Fruit fly (Drosophila melanogaster) Kc167 (cell line): ENCODE measurements around the gene Ir8a.

Experiments
- Myc ChIP-seq: fragments of >200 bp; optimal IDR thresholded peaks from 2 replicates; lab custom pipeline; 2017; ENCODE audit warnings: missing external identifiers
- Sin3A ChIP-seq: fragments of >200 bp; optimal IDR thresholded peaks from 2 replicates; lab custom pipeline; 2018; ENCODE audit warnings: missing external identifiers
- h ChIP-seq: fragments of >200 bp; optimal IDR thresholded peaks from 3 replicates; lab custom pipeline; 2018; ENCODE audit warnings: missing external identifiers
- insv ChIP-seq: fragments of >200 bp; optimal IDR thresholded peaks from 3 replicates; lab custom pipeline; 2018; ENCODE audit warnings: missing external identifiers
- psq ChIP-seq: fragments of >200 bp; optimal IDR thresholded peaks from 2 replicates; lab custom pipeline; 2017; ENCODE audit warnings: missing external identifiers
- ttk ChIP-seq: sonication (Bioruptor generic); optimal IDR thresholded peaks from 2 replicates; lab custom pipeline; 2017; ENCODE audit warnings: missing external identifiers

Ir8a gene

DNA sequence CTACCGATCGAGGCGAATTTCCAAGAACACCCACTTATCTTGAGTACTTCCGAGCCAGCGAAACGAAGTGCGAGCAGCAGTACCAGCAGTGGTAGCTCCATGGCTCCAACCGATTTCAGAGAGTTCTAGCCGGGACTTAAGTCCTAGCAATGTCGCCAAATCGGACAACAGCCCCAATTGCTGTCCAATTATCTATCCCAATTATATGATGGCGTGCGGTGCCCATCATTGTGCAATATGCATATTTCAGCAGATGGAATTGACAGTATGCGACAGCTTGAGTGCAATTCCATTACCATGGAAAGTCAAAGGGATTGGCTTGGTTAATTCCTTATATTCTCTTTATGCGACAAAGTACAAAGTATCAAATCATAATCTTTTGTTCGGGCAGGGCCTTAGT is at the start of gene Ir8a:
TSS of gene Ir8a (minus strand) at position 101 of the 400 bp plus-strand sequence.
- TF ChIP-seq psq (lab: Kevin White, UChicago), result no peak
- no peak for TF ChIP-seq Myc (lab: Kevin White, UChicago)
- TF ChIP-seq insv (lab: Kevin White, UChicago), result no peak
- TF ChIP-seq h (lab: Kevin White, UChicago), result no peak
- no peak for TF ChIP-seq ttk (lab: Kevin White, UChicago)
- no peak for TF ChIP-seq Sin3A (lab: Kevin White, UChicago)

DNA sequence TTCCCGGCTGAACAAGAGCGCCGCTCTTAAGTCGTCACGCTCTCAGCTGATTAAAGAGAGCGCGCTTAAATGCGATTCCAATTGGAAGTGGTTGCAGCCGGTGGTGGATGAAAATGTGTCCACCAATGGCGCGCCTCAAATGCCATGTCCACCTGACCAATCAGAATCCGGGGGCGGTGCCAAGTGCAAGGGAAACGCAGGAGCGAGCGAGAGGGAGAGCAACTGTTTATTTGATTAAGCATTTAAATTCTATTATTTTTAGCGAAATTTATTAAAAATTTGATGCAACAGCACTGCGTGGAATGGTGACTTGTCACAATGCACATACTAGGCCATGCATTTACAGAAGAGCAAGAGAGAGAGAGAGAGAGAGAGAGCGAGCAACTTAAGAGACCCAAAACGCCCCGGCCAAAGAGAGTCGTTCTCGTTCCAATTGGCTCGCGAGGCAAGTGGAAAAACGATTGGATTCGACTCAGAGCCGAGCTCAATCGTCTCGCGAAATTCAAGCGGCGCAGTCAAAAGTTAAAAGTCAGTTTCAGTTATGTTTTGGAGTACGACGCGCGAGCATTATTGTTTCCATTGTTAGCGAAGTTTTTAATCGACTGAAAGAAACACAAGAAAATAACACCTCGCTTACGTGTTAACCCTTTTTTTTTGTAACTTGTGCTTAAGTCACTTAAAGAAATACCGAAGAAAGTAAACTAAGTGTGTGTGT is 47.8 kb upstream of the Ir8a start, which contains the start of gene lz:
TSS of gene lz (plus strand) at position 626 of the 715 bp plus-strand sequence.
- TF ChIP-seq Myc (lab: Kevin White, UChicago) (no peak), h (lab: Kevin White, UChicago) (no peak), ttk (lab: Kevin White, UChicago) (no peak), psq (lab: Kevin White, UChicago) (no peak), insv (lab: Kevin White, UChicago) (no peak), Sin3A (lab: Kevin White, UChicago) (no peak)

DNA sequence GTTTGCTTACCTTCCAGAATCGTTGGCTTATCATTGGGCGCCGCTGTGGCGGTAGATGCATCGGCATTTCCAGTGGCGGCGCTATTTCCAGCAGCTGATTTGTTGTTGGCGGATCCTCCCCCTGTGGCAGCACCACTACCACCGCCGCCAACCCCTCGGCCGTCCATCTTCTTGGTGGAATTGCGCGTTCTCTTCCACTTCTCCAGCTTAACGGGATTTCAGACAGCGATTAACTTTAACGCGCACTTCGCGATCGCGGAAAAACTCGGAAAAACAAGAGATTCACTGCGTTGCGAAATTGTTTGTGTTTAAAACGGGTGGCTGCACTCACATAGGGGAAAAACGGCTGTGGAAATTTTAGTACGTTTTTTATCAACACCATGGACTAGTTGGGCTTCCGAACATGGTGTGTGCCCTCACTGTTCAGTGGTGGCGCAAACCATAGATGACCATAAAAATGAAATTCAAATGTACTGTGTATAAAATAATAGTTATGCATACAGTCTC is 46.5 kb upstream of the Ir8a start, which contains the start of gene c11.1:
TSS of gene c11.1 (minus strand) at position 335 of the 507 bp plus-strand sequence.
- no peak for TF ChIP-seq Myc (lab: Kevin White, UChicago)
- no peak for TF ChIP-seq psq (lab: Kevin White, UChicago)

DNA sequence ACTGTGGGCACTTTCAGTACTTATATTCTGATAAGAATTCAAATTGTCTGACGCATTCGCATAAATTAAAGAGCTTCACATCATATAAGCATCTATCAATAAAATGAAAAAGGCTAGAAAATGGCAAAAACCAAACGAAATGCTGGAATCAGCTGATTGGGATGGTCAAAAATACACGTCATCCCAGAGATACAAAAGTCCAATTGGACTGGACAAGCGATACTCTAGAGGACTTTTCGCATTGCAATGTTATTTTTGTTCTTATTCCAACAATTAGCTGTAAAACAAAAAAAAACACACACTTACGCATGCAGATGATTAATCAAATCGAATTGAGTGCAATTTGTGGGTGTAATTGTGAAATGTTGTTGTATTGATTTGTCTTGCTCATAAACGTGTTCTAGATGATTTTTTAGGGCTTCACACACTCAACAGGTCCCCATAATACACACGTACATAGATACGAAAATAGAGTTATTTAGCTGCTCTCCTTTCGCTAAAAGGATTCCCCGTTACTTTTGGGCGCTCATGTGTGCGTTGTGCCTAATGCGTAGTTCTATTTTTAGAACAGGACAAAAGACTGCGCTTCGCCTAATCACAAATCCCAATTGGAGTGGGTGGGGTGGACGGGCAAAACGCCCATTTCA is 45.7 kb upstream of the Ir8a start:
- no peak for TF ChIP-seq insv (lab: Kevin White, UChicago)
- TF ChIP-seq Sin3A (lab: Kevin White, UChicago), result no peak
- TF ChIP-seq Myc (lab: Kevin White, UChicago), result no peak
- TF ChIP-seq ttk (lab: Kevin White, UChicago), result no peak
- TF ChIP-seq h (lab: Kevin White, UChicago), result no peak
- no peak for TF ChIP-seq psq (lab: Kevin White, UChicago)

DNA sequence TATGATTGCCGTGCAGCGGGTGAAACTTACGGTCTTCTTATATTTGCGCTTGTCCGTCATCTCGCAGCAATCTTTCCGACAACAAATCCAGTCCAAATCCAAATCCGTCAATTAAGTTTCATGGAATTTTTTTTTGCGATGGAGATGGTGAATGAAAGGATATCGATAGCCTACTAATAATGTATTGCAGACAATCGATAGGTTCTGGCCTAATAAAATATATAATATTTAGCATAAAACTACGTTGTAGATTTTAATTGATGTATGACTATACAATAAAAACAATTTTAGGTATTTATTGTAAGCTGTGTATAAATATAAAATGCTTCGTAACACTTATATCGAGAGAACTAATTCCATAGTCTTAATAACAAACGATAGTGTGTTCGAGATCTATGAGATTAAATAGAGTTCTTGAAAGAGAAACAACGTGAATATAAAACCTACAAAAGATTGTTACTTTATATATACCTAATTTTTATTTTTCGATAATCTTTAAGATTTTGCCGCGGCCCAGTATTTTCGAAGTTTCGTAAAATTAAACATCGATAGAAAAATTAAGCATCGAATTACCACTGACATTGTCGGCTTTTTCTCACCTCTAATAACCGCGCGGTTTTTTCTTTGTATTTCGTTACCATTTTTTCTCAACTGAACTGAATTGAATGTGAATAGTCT is 36.6 kb upstream of the Ir8a start, which contains the start of the genes Cfp1 and Aladin:
TSS of gene Cfp1 (minus strand) at position 131 of the 678 bp plus-strand sequence.
TSS of gene Aladin (plus strand) at position 584 of the 678 bp plus-strand sequence.
- TF ChIP-seq psq (lab: Kevin White, UChicago), result no peak
- no peak for TF ChIP-seq Sin3A (lab: Kevin White, UChicago)
- TF ChIP-seq ttk (lab: Kevin White, UChicago), result no peak
- TF ChIP-seq Myc (lab: Kevin White, UChicago), result no peak

DNA sequence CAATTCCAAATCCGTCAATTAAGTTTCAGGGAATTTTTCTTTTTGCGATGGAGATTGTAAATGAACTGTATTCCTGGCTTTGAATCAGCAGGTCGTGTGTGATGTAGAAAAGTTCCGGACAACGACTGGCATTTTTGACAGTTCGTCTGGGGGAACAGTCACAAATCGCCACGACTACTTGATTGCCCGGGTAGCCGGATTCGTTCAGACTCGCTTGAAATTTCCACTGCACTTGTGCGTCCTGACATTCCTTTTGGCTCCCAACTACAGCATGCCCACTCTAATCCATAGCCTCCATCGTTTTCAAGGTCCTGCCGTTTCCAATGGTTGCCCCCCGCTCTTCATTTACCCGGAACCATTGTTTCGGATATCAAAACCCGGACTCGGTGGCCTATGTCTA is 33.4 kb upstream of the Ir8a start, which contains the start of gene CG17440:
TSS of gene CG17440 (minus strand) at position 101 of the 400 bp plus-strand sequence.
- TF ChIP-seq Myc (lab: Kevin White, UChicago) (no peak), insv (lab: Kevin White, UChicago) (no peak), Sin3A (lab: Kevin White, UChicago) (no peak), ttk (lab: Kevin White, UChicago) (no peak), psq (lab: Kevin White, UChicago) (no peak), h (lab: Kevin White, UChicago) (no peak)

DNA sequence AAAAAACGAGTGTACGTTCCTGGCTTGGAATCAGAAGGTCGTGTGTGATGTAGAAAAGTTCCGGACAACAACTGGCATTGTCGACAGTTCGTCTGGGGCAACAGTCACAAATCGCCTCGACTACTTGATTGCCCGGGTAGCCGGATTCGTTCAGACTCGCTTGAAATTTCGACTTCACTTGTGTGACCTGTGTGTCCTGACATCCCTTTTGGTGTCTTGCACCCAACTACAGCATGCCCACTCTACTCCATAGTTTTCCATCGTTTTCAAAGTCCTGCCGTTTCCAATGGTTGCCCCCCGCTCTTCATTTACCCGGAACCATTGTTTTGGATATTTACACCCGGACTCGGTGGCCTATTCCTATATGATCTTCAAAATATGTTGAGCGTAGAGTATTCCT is 31.2 kb upstream of the Ir8a start, which contains the start of gene Erk7:
TSS of gene Erk7 (minus strand) at position 101 of the 400 bp plus-strand sequence.
- TF ChIP-seq ttk (lab: Kevin White, UChicago) (no peak), Myc (lab: Kevin White, UChicago) (no peak), h (lab: Kevin White, UChicago) (no peak), insv (lab: Kevin White, UChicago) (no peak), Sin3A (lab: Kevin White, UChicago) (no peak), psq (lab: Kevin White, UChicago) (no peak)

DNA sequence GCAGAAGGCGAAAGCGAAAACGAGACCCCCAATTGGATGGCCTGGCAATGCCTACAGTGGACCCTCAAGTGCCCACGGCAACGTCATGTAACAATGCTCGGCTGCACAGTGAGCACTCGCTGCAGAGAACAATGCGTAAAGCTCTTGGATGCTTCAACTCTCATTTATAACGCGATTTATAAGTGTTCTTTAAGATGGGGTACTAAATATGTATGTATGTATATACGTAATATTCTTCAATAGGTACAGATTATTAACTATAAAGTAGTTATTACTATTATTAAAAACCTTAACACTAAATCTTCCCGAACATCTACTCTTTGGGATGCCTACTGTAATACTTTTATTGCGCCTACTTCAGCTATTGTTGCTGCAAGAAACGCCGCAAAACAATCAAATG is 29.7 kb upstream of the Ir8a start:
- TF ChIP-seq h (lab: Kevin White, UChicago) (no peak), insv (lab: Kevin White, UChicago) (no peak), Myc (lab: Kevin White, UChicago) (no peak), psq (lab: Kevin White, UChicago) (no peak), Sin3A (lab: Kevin White, UChicago) (no peak), ttk (lab: Kevin White, UChicago) (no peak)

DNA sequence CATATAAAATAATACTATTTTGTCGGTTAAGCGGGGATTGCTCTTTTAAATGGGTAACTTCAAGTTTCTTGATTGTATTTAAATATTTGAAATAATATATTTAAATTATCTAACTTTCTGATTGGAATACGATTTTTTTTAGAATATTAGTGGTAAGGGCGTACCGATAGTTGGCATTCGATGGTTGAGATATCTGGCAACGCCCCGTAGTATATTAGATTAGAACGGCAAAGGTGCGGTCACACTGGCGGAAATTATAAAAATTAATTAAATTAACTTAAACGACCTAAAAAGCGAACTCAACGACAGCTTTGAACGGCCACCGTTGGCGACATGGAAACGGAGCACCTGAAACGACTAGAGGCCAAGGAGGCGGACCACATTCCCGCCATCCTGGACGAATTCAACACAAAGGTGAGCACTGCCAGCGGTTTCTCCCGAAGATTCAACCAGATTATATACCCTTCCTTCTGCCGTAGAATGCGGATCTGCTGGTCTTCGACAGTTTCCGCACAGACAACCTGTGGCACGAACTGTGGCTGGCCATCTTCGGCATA is 19.7 kb upstream of the Ir8a start, which contains the start of gene ric8a:
TSS of gene ric8a (plus strand) at position 205 of the 557 bp plus-strand sequence.
- TF ChIP-seq insv (lab: Kevin White, UChicago), result no peak
- TF ChIP-seq h (lab: Kevin White, UChicago), result no peak
- no peak for TF ChIP-seq Sin3A (lab: Kevin White, UChicago)
- TF ChIP-seq Myc (lab: Kevin White, UChicago), result no peak
- no peak for TF ChIP-seq ttk (lab: Kevin White, UChicago)
- no peak for TF ChIP-seq psq (lab: Kevin White, UChicago)

DNA sequence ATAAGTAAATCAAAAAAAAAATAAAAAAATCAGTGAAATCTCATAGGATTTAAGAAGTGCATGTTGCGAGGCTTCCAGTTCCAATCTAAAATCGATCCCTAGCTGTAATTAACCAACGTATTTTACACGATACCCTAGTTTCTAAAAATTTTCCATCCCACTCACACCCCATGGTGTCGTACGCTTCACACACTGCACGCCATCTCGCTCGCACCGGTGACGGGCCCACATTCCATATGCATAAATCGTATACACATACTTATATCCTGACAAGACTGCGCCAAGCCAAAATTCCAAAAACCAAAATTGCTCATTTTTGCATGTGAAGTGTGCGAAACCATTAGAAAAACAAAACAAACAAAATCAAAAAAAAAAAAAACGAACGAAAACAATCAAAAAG is 18.6 kb upstream of the Ir8a start:
- TF ChIP-seq insv (lab: Kevin White, UChicago), result no peak
- no peak for TF ChIP-seq Sin3A (lab: Kevin White, UChicago)
- TF ChIP-seq ttk (lab: Kevin White, UChicago), result no peak
- TF ChIP-seq h (lab: Kevin White, UChicago), result no peak
- no peak for TF ChIP-seq Myc (lab: Kevin White, UChicago)
- no peak for TF ChIP-seq psq (lab: Kevin White, UChicago)
